Worm (Caenorhabditis elegans) whole organism, L4 larva: Measurements from ENCODE around the gene ZK666.15.

ENCODE experiments used
- F49E8.2 ChIP-seq: sonication (generic microtip); optimal IDR thresholded peaks from 2 replicates; lab custom pipeline; 2016; ENCODE audit warnings: missing compliant biosample characterization, mild to moderate bottlenecking, missing genetic modification characterization, borderline replicate concordance
- ZK546.5 ChIP-seq, 2 experiments: sonication (generic microtip); optimal IDR thresholded peaks; 2 replicates each; lab custom pipeline; 2017; ENCODE audit warnings: missing biosample characterization in 2 of 2, missing genetic modification characterization in 2 of 2
- ama-1 ChIP-seq: fragments of 150-350 bp; optimal IDR thresholded peaks from 2 replicates; lab custom pipeline; 2014; ENCODE audit warnings: inconsistent platforms, mixed read lengths
- dve-1 ChIP-seq: sonication (generic microtip); optimal IDR thresholded peaks from 2 replicates; lab custom pipeline; 2017; ENCODE audit warnings: antibody characterized with exemption, mild to moderate bottlenecking, missing genetic modification characterization, missing compliant biosample characterization; ENCODE audit not compliant: insufficient read depth
- jun-1 ChIP-seq: fragments of 150-350 bp; optimal IDR thresholded peaks from 2 replicates; lab custom pipeline; 2014; ENCODE audit warnings: missing biosample characterization, missing genetic modification reagents, missing genetic modification characterization
- lir-3 ChIP-seq: sonication (generic microtip); optimal IDR thresholded peaks from 2 replicates; lab custom pipeline; 2016; ENCODE audit warnings: mild to moderate bottlenecking, missing genetic modification characterization, missing compliant biosample characterization
- mdl-1 ChIP-seq, 2 experiments: fragments of 150-350 bp in 1 of 2; sonication (generic microtip) in 1 of 2; optimal IDR thresholded peaks; 2 replicates each; lab custom pipeline; 2014 to 2017; ENCODE audit warnings: missing biosample characterization in 2 of 2, missing genetic modification characterization in 2 of 2
- nhr-25 ChIP-seq: sonication (generic microtip); optimal IDR thresholded peaks from 2 replicates; lab custom pipeline; 2017; ENCODE audit warnings: missing genetic modification characterization, mild to moderate bottlenecking, missing compliant biosample characterization, antibody characterized with exemption, moderate library complexity, borderline replicate concordance; ENCODE audit not compliant: insufficient read depth
- nhr-76 ChIP-seq: fragments of 150-350 bp; optimal IDR thresholded peaks from 2 replicates; lab custom pipeline; 2014; ENCODE audit warnings: missing biosample characterization, missing genetic modification characterization
- sdz-12 ChIP-seq: fragments of 200-800 bp; sonication (Bioruptor generic); optimal IDR thresholded peaks from 2 replicates; lab custom pipeline; 2018; ENCODE audit warnings: mild to moderate bottlenecking, missing genetic modification characterization, missing compliant biosample characterization
- zfp-3 ChIP-seq: fragments of 200-800 bp; sonication (Bioruptor generic); conservative IDR thresholded peaks from 2 replicates; pipeline ENCODE4 v1.3.6; 2022; ENCODE audit warnings: missing genetic modification reagents, missing genetic modification characterization, missing compliant biosample characterization

- TF ChIP-seq ZK546.5 (tag; optimal IDR thresholded peaks at IDR 0.05; lab: Kevin White, UChicago) = no peak
- TF ChIP-seq lir-3 = no peak
- TF ChIP-seq nhr-76 = no peak
- TF ChIP-seq dve-1 (tag; lab: Kevin White, UChicago) = no peak
- no peak for TF ChIP-seq nhr-25 (tag; lab: Kevin White, UChicago)
- TF ChIP-seq zfp-3 (GFP tag; lab: Robert Waterston, UW) = no peak
- TF ChIP-seq jun-1 = no peak
- TF ChIP-seq mdl-1 (tag; optimal IDR thresholded peaks at IDR 0.05; lab: Kevin White, UChicago) = no peak
- no peak for TF ChIP-seq F49E8.2
- TF ChIP-seq ama-1 (lab: Kevin White, UChicago) = no peak
- no peak for TF ChIP-seq sdz-12 (GFP tag; lab: Kevin White, UChicago)
Measured at ce11 chrII:10444971-10445707, 41.7 kb upstream of the ZK666.15 start.
